Worm (Caenorhabditis elegans): Measurements from ENCODE around the gene C38C5.1.

The C38C5.1 gene

DNA sequence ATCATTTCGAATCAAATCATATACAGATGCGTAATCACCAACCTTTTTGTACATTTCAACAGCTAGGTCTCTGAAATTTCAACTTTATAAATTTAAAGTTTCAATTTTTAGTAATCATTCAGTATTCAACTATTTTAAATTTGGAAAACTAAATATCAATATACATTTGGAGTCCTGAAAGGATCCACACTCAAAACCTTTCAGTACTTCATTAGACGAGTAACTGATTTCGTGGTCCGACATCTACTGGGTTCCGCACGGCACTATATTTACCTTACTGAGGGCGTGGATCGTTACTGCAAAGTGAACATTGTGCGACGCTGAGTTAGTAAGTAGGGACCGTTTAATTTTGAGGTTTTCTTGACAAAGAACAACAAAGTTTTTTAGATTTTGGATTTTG is 10.0 kb upstream of the C38C5.1 start:
- no peak for TF ChIP-seq jun-1 (tag; optimal IDR thresholded peaks at IDR 0.05)
- no peak for TF ChIP-seq unc-39 (tag; optimal IDR thresholded peaks at IDR 0.05)
- no peak for TF ChIP-seq elt-2 (tag; optimal IDR thresholded peaks at IDR 0.05)
- TF ChIP-seq mml-1 (tag; optimal IDR thresholded peaks at IDR 0.05), result no peak
- TF ChIP-seq snpc-4 (tag; optimal IDR thresholded peaks at IDR 0.05), result no peak
- no peak for TF ChIP-seq elt-1 (tag; optimal IDR thresholded peaks at IDR 0.05)
- no peak for TF ChIP-seq nhr-12 (tag; optimal IDR thresholded peaks at IDR 0.05)
- no peak for TF ChIP-seq ZK546.5 (tag; optimal IDR thresholded peaks at IDR 0.05)
- no peak for TF ChIP-seq fkh-2 (tag; optimal IDR thresholded peaks at IDR 0.05)
- TF ChIP-seq nhr-11 (tag; optimal IDR thresholded peaks at IDR 0.05), result no peak
- TF ChIP-seq ama-1 (optimal IDR thresholded peaks at IDR 0.05), result no peak
- TF ChIP-seq R02D3.7 (tag; optimal IDR thresholded peaks at IDR 0.05), result no peak
- TF ChIP-seq lsy-12 (tag; optimal IDR thresholded peaks at IDR 0.05), result no peak
- no peak for TF ChIP-seq zag-1 (tag; optimal IDR thresholded peaks at IDR 0.05)
- TF ChIP-seq nhr-67 (tag; optimal IDR thresholded peaks at IDR 0.05), result no peak
- TF ChIP-seq ceh-28 (tag; optimal IDR thresholded peaks at IDR 0.05), result no peak
- TF ChIP-seq fkh-10 (GFP tag; optimal IDR thresholded peaks at IDR 0.05), result no peak

DNA sequence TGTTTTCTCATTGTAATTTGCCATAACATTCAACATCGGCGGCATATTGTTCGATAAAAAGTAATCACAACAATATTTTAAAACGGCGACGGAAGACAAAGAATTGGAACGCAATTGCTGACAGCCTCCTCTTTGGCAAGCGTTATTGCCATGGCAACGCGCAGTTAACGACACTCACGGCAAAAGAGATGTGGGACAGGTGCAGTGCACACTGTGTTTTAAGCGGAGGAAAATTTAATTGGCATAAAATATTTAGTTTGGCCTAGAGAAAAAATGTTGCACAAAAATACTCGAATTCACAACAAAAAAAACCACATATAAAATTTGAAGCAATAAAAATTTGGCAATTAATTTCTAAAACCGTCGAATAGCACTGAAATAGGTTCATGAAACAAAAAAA is 5.2 kb upstream of the C38C5.1 start, which contains the start of gene ifta-1:
TSS of gene ifta-1 (minus strand) at position 101 of the 400 bp plus-strand sequence.
- TF ChIP-seq aly-2 (tag; optimal IDR thresholded peaks at IDR 0.05), result no peak
- no peak for TF ChIP-seq tbx-2 (tag; optimal IDR thresholded peaks at IDR 0.05)
- TF ChIP-seq ama-1 (optimal IDR thresholded peaks at IDR 0.05), result no peak
- no peak for TF ChIP-seq lin-15B (tag; optimal IDR thresholded peaks at IDR 0.05)
- no peak for TF ChIP-seq ceh-16 (tag; optimal IDR thresholded peaks at IDR 0.05)
- no peak for TF ChIP-seq pqm-1 (tag; optimal IDR thresholded peaks at IDR 0.05)
- no peak for TF ChIP-seq elt-2 (tag; optimal IDR thresholded peaks at IDR 0.05)
- TF ChIP-seq snpc-4 (tag; optimal IDR thresholded peaks at IDR 0.05), result no peak
- TF ChIP-seq fkh-10 (GFP tag; optimal IDR thresholded peaks at IDR 0.05), result no peak
- TF ChIP-seq nhr-25 (tag; optimal IDR thresholded peaks at IDR 0.05), result no peak
- no peak for TF ChIP-seq elt-1 (tag; optimal IDR thresholded peaks at IDR 0.05)
- TF ChIP-seq mdl-1 (tag; optimal IDR thresholded peaks at IDR 0.05), result no peak
- no peak for TF ChIP-seq mml-1 (tag; optimal IDR thresholded peaks at IDR 0.05)
- no peak for TF ChIP-seq ceh-28 (tag; optimal IDR thresholded peaks at IDR 0.05)

DNA sequence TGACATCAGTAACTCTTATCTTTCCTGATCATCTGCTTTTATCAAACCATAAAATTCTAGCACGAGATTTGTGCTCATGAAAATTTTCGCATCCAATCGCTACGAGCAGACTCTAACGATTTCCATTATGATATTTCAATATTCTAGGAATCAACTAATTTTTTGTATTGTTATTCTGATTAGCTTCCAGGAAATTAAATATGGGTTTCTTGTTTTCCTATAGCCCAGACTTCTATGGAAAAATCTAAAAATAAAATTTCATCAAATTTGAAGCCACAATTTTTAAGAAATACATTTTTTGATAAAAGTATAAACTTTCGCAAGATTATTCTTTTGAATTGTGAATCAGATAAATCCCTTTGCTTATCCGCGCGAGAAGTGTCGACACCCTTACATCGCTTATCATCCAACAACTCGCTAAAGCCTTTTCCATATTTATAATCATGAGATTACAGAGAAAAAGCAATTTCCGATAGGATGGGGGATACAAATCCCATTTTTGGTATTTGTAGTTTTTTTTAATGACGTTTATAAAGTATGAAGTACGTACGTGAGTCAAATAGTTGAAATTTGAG is 2.7 kb upstream of the C38C5.1 start:
- TF ChIP-seq unc-39 (tag; optimal IDR thresholded peaks at IDR 0.05) (no peak), elt-3 (tag; optimal IDR thresholded peaks at IDR 0.05) (no peak), jun-1 (tag; optimal IDR thresholded peaks at IDR 0.05) (no peak), egl-27 (tag; optimal IDR thresholded peaks at IDR 0.05) (no peak), nhr-25 (tag; optimal IDR thresholded peaks at IDR 0.05) (no peak), mml-1 (tag; optimal IDR thresholded peaks at IDR 0.05) (no peak), nhr-23 (tag; optimal IDR thresholded peaks at IDR 0.05) (no peak), lin-39 (tag; optimal IDR thresholded peaks at IDR 0.05) (no peak), ZK546.5 (tag; optimal IDR thresholded peaks at IDR 0.05) (no peak)

ce11 chrX:5565478-5565877 is 7.6 kb downstream of the C38C5.1 start:
- no peak for TF ChIP-seq nfya-1 (tag; optimal IDR thresholded peaks at IDR 0.05; ENCODE audit: insufficient read depth)

ce11 chrX:5567454-5567853 is 9.6 kb downstream of the C38C5.1 start, which contains the start of gene mec-2:
mec-2 (plus strand) TSS chrX:5567754.
- TF ChIP-seq ama-1 (optimal IDR thresholded peaks at IDR 0.05) (no peak), R02D3.7 (tag; optimal IDR thresholded peaks at IDR 0.05) (no peak), nfya-1 (tag; optimal IDR thresholded peaks at IDR 0.05; ENCODE audit: insufficient read depth) (no peak), sea-2 (GFP tag; optimal IDR thresholded peaks at IDR 0.05) (no peak), nhr-237 (tag; optimal IDR thresholded peaks at IDR 0.05) (no peak), egl-27 (tag; optimal IDR thresholded peaks at IDR 0.05) (no peak), nhr-12 (tag; optimal IDR thresholded peaks at IDR 0.05) (no peak), mml-1 (tag; optimal IDR thresholded peaks at IDR 0.05) (no peak), nhr-76 (tag; optimal IDR thresholded peaks at IDR 0.05) (no peak), ztf-11 (tag; optimal IDR thresholded peaks at IDR 0.05) (no peak), elt-2 (tag; optimal IDR thresholded peaks at IDR 0.05) (no peak), elt-3 (tag; optimal IDR thresholded peaks at IDR 0.05) (no peak), eor-1 (tag; optimal IDR thresholded peaks at IDR 0.05) (no peak), aly-2 (tag; optimal IDR thresholded peaks at IDR 0.05) (no peak), hmg-11 (tag; optimal IDR thresholded peaks at IDR 0.05) (no peak)

Data from whole organism, L3 larva.